Fruit fly (Drosophila melanogaster): ENCODE measurements around the gene beta-PheRS.
A peak's percentile ranks its signal among the peaks of the same experiment; 100 is the strongest.

Gene beta-PheRS

DNA sequence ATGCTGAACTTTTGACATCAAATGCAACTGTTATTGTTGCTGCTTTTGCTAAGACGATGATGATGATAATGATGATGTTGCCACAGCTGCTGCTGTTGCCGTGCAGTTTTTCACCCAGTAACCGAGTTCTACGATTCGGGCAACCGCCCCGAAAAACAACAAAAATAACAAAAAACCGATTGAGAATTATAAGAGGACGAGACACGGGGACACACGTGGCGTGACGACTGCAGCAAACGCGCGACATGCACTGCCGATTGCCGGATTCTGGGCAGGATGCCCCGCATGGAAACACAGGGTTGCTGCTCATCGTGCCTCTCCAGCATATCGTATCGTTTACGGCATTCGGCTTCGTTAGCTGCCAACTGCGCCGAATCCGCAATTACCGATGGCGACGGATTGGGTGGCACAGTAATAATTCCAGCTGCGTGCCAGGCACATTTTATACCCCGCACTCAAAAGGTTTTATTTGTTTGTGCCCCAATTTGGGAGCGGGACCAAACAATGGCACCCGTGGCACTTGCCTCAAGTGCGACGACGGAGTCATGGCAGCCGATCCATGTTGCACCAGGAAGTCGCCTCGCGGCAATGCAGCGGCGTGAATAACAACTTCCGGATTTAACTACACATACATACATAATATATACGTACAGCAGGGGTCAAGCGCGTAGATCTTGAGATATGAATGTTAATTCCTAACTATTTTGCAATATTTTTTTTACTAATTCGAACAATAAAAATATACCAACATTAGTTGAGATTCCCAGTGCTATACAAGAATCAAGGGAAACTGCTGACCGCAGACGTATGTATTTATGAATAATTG lies 11.3 kb upstream of the beta-PheRS start (continued):
- TF ChIP-seq gcm2 (GFP tag; optimal IDR thresholded peaks at IDR 0.05) (no peak), BtbVII (GFP tag; optimal IDR thresholded peaks at IDR 0.05) (no peak), gcm (GFP tag; optimal IDR thresholded peaks at IDR 0.05) (no peak), CG11695 (GFP tag; IDR thresholded peaks at IDR 0.05) (no peak), Lhr (GFP tag; optimal IDR thresholded peaks at IDR 0.05) (no peak), TFAM (GFP tag; optimal IDR thresholded peaks at IDR 0.05) (no peak), Hsf (GFP tag; optimal IDR thresholded peaks at IDR 0.05) (no peak), CG12942 (GFP tag; optimal IDR thresholded peaks at IDR 0.05) (no peak), Fer1 (GFP tag; optimal IDR thresholded peaks at IDR 0.05) (peak; percentile 7), YL-1 (GFP tag; optimal IDR thresholded peaks at IDR 0.05) (no peak), eve (GFP tag; optimal IDR thresholded peaks at IDR 0.05) (no peak), Hand (GFP tag; optimal IDR thresholded peaks at IDR 0.05) (no peak), dimm (GFP tag; IDR thresholded peaks at IDR 0.05) (no peak), CG33213 (GFP tag; optimal IDR thresholded peaks at IDR 0.05) (no peak), CG18764 (GFP tag; optimal IDR thresholded peaks at IDR 0.05) (no peak), cad (GFP tag; optimal IDR thresholded peaks at IDR 0.05) (no peak), slou (GFP tag; optimal IDR thresholded peaks at IDR 0.05) (no peak), CG10654 (GFP tag; optimal IDR thresholded peaks at IDR 0.05) (no peak), mirr (GFP tag; optimal IDR thresholded peaks at IDR 0.05) (no peak), onecut (GFP tag; IDR thresholded peaks at IDR 0.05) (no peak), grau (tag; optimal IDR thresholded peaks at IDR 0.05) (peak; percentile 13), Blimp-1 (GFP tag; optimal IDR thresholded peaks at IDR 0.05) (no peak), gem (tag; optimal IDR thresholded peaks at IDR 0.05) (peak; percentile 25), gce (GFP tag; IDR thresholded peaks at IDR 0.05) (no peak), chm (GFP tag; IDR thresholded peaks at IDR 0.05) (0 out of 2 replicates have a peak, but pooled peaks have one; percentile 42), Dp (GFP tag; optimal IDR thresholded peaks at IDR 0.05) (no peak), CG32772 (GFP tag; IDR thresholded peaks at IDR 0.05) (no peak), CG12391 (tag; optimal IDR thresholded peaks at IDR 0.05) (no peak), CG6791 (GFP tag; IDR thresholded peaks at IDR 0.05; ENCODE audit: partially characterized antibody) (no peak), Mad (GFP tag; optimal IDR thresholded peaks at IDR 0.05) (no peak), NFAT (GFP tag; IDR thresholded peaks at IDR 0.05) (no peak), CG8359 (GFP tag; optimal IDR thresholded peaks at IDR 0.05; ENCODE audit: borderline replicate concordance) (no peak), knrl (GFP tag; IDR thresholded peaks at IDR 0.05; ENCODE audit: partially characterized antibody) (no peak), CG17186 (GFP tag; optimal IDR thresholded peaks at IDR 0.05) (no peak), CG10267 (tag; optimal IDR thresholded peaks at IDR 0.05) (no peak), twi (tag; optimal IDR thresholded peaks at IDR 0.05) (no peak), Jarid2 (GFP tag; optimal IDR thresholded peaks at IDR 0.05) (peak; percentile 11), CG32767 (GFP tag; IDR thresholded peaks at IDR 0.05) (no peak), Sox100B (GFP tag; optimal IDR thresholded peaks at IDR 0.05) (no peak), ab (GFP tag; optimal IDR thresholded peaks at IDR 0.05) (no peak), CG13123 (GFP tag; optimal IDR thresholded peaks at IDR 0.05) (no peak), D (optimal IDR thresholded peaks at IDR 0.05) (no peak), D (GFP tag; optimal IDR thresholded peaks at IDR 0.05) (no peak), E2f2 (GFP tag; IDR thresholded peaks at IDR 0.05) (no peak), sima (GFP tag; optimal IDR thresholded peaks at IDR 0.05) (no peak), dmrt99B (tag; optimal IDR thresholded peaks at IDR 0.05) (peak; percentile 14), Camta (GFP tag; optimal IDR thresholded peaks at IDR 0.05) (no peak), tup (GFP tag; optimal IDR thresholded peaks at IDR 0.05) (no peak), shn (GFP tag; optimal IDR thresholded peaks at IDR 0.05) (no peak), CG1792 (GFP tag; optimal IDR thresholded peaks at IDR 0.05) (no peak)

Data from whole organism, embryonic.